Worm (Caenorhabditis elegans) whole organism, L2 larva: ENCODE results near the gene cct-6.

Source experiments
- C34F6.9 ChIP-seq: fragments of 150-350 bp; optimal IDR thresholded peaks from 2 replicates; lab custom pipeline; 2014; ENCODE audit warnings: missing biosample characterization, missing genetic modification characterization
- Y55F3AM.14 ChIP-seq: fragments of 200-800 bp; sonication (Bioruptor generic); optimal IDR thresholded peaks from 2 replicates; lab custom pipeline; 2018; ENCODE audit warnings: mild to moderate bottlenecking, missing genetic modification characterization, missing compliant biosample characterization
- ZK546.5 ChIP-seq: sonication (generic microtip); optimal IDR thresholded peaks from 2 replicates; lab custom pipeline; 2017; ENCODE audit warnings: missing biosample characterization, missing genetic modification characterization
- aly-2 ChIP-seq: fragments of 150-350 bp; optimal IDR thresholded peaks from 2 replicates; lab custom pipeline; 2014; ENCODE audit warnings: missing biosample characterization, missing genetic modification characterization
- ama-1 ChIP-seq: fragments of 150-350 bp; optimal IDR thresholded peaks from 2 replicates; lab custom pipeline; 2018; ENCODE audit warnings: inconsistent platforms
- blmp-1 ChIP-seq: sonication (generic microtip); optimal IDR thresholded peaks from 2 replicates; lab custom pipeline; 2017; ENCODE audit warnings: missing genetic modification characterization, mild to moderate bottlenecking, missing compliant biosample characterization, antibody characterized with exemption, moderate library complexity; ENCODE audit not compliant: insufficient read depth
- ceh-16 ChIP-seq: fragments of 150-350 bp; optimal IDR thresholded peaks from 2 replicates; lab custom pipeline; 2014; ENCODE audit warnings: missing biosample characterization, missing genetic modification characterization
- ceh-82 ChIP-seq: fragments of 150-350 bp; optimal IDR thresholded peaks from 2 replicates; lab custom pipeline; 2014; ENCODE audit warnings: missing biosample characterization, missing genetic modification characterization
- crh-2 ChIP-seq: sonication (generic microtip); optimal IDR thresholded peaks from 2 replicates; lab custom pipeline; 2017; ENCODE audit warnings: missing biosample characterization, missing genetic modification characterization
- egl-27 ChIP-seq: sonication (generic microtip); optimal IDR thresholded peaks from 3 replicates; lab custom pipeline; 2017; ENCODE audit warnings: missing biosample characterization, missing genetic modification reagents, missing genetic modification characterization
- elt-1 ChIP-seq: fragments of 150-350 bp; optimal IDR thresholded peaks from 2 replicates; lab custom pipeline; 2014; ENCODE audit warnings: missing biosample characterization, missing genetic modification characterization
- gmeb-1 ChIP-seq: fragments of 150-350 bp; optimal IDR thresholded peaks from 2 replicates; lab custom pipeline; 2014; ENCODE audit warnings: missing biosample characterization, missing genetic modification characterization
- lin-13 ChIP-seq: fragments of 150-350 bp; optimal IDR thresholded peaks from 2 replicates; lab custom pipeline; 2014; ENCODE audit warnings: missing biosample characterization, missing genetic modification reagents, missing genetic modification characterization
- lsy-2 ChIP-seq, 2 experiments: fragments of 150-350 bp in 1 of 2; sonication (generic microtip) in 1 of 2; optimal IDR thresholded peaks; 2 replicates each; lab custom pipeline; 2014 to 2017; ENCODE audit warnings: missing biosample characterization in 2 of 2, missing genetic modification characterization in 2 of 2
- mab-5 ChIP-seq: fragments of 150-350 bp; optimal IDR thresholded peaks from 2 replicates; lab custom pipeline; 2014; ENCODE audit warnings: missing biosample characterization, missing genetic modification characterization
- mdl-1 ChIP-seq, 2 experiments: fragments of 150-350 bp in 1 of 2; sonication (generic microtip) in 1 of 2; optimal IDR thresholded peaks; 2 replicates each; lab custom pipeline; 2017; ENCODE audit warnings: missing biosample characterization in 2 of 2, missing genetic modification characterization in 2 of 2
- nhr-10 ChIP-seq: sonication (generic microtip); optimal IDR thresholded peaks from 2 replicates; lab custom pipeline; 2017; ENCODE audit warnings: missing biosample characterization, missing genetic modification characterization
- nhr-11 ChIP-seq: fragments of 150-350 bp; optimal IDR thresholded peaks from 2 replicates; lab custom pipeline; 2014; ENCODE audit warnings: missing biosample characterization, missing genetic modification characterization
- nhr-129 ChIP-seq: fragments of 150-350 bp; optimal IDR thresholded peaks from 2 replicates; lab custom pipeline; 2014; ENCODE audit warnings: missing biosample characterization, missing genetic modification characterization
- nhr-21 ChIP-seq: fragments of 150-350 bp; optimal IDR thresholded peaks from 2 replicates; lab custom pipeline; 2014; ENCODE audit warnings: missing biosample characterization, missing genetic modification characterization
- nhr-23 ChIP-seq: fragments of 150-350 bp; optimal IDR thresholded peaks from 2 replicates; lab custom pipeline; 2014; ENCODE audit warnings: missing biosample characterization, missing genetic modification reagents, missing genetic modification characterization
- nhr-237 ChIP-seq: fragments of 150-350 bp; optimal IDR thresholded peaks from 2 replicates; lab custom pipeline; 2014; ENCODE audit warnings: missing biosample characterization, missing genetic modification characterization
- nhr-25 ChIP-seq: fragments of 150-350 bp; sonication (generic microtip); optimal IDR thresholded peaks from 3 replicates; lab custom pipeline; 2014; ENCODE audit warnings: missing biosample characterization, missing genetic modification characterization
- nhr-6 ChIP-seq: fragments of 150-350 bp; optimal IDR thresholded peaks from 2 replicates; lab custom pipeline; 2014; ENCODE audit warnings: missing biosample characterization, missing genetic modification characterization
- peb-1 ChIP-seq: fragments of 150-350 bp; optimal IDR thresholded peaks from 2 replicates; lab custom pipeline; 2014; ENCODE audit warnings: missing biosample characterization, missing genetic modification characterization
- sma-3 ChIP-seq: sonication (generic microtip); optimal IDR thresholded peaks from 2 replicates; lab custom pipeline; 2016; ENCODE audit warnings: missing genetic modification reagents, missing genetic modification characterization, missing compliant biosample characterization
- sma-9 ChIP-seq, 2 experiments: fragments of 150-350 bp in 1 of 2; sonication (generic microtip) in 1 of 2; optimal IDR thresholded peaks; 2 replicates each; lab custom pipeline; 2014 to 2016; ENCODE audit warnings: missing genetic modification characterization in 2 of 2, mild to moderate bottlenecking in 1 of 2, missing biosample characterization in 1 of 2, missing compliant biosample characterization in 1 of 2, missing genetic modification reagents in 1 of 2, moderate library complexity in 1 of 2
- snpc-4 ChIP-seq: fragments of 150-350 bp; optimal IDR thresholded peaks from 2 replicates; lab custom pipeline; 2014; ENCODE audit warnings: missing biosample characterization, missing genetic modification characterization
- unc-39 ChIP-seq: fragments of 150-350 bp; optimal IDR thresholded peaks from 2 replicates; lab custom pipeline; 2014; ENCODE audit warnings: missing biosample characterization, missing genetic modification characterization
- unc-55 ChIP-seq: fragments of 150-350 bp; sonication (generic microtip); optimal IDR thresholded peaks from 3 replicates; lab custom pipeline; 2014; ENCODE audit warnings: missing biosample characterization, missing genetic modification reagents, missing genetic modification characterization
- unc-62 ChIP-seq: fragments of 150-350 bp; optimal IDR thresholded peaks from 2 replicates; lab custom pipeline; 2014; ENCODE audit warnings: missing biosample characterization, missing genetic modification reagents, missing genetic modification characterization
- ztf-1 ChIP-seq: fragments of 200-800 bp; sonication (Bioruptor generic); conservative IDR thresholded peaks from 2 replicates; pipeline ENCODE4 v1.3.6; 2022; ENCODE audit warnings: missing genetic modification characterization, missing compliant biosample characterization
- ztf-11 ChIP-seq: sonication (generic microtip); optimal IDR thresholded peaks from 2 replicates; lab custom pipeline; 2017; ENCODE audit warnings: missing biosample characterization, missing genetic modification characterization
- ztf-4 ChIP-seq: fragments of 150-350 bp; optimal IDR thresholded peaks from 2 replicates; lab custom pipeline; 2014; ENCODE audit warnings: missing biosample characterization, missing genetic modification characterization

cct-6 gene

ce11 chrIII:5882284-5882683 lies 26.8 kb upstream of the cct-6 start:
- TF ChIP-seq ztf-4 (tag; lab: Kevin White, UChicago) = no peak
- no peak for TF ChIP-seq nhr-129 (tag; lab: Kevin White, UChicago)
- TF ChIP-seq egl-27 (tag; lab: Kevin White, UChicago) = no peak
- no peak for TF ChIP-seq nhr-237 (tag; lab: Kevin White, UChicago)
- TF ChIP-seq ceh-82 = no peak
- no peak for TF ChIP-seq Y55F3AM.14 (GFP tag; lab: Kevin White, UChicago)
- TF ChIP-seq nhr-10 (tag; lab: Kevin White, UChicago) = no peak
- TF ChIP-seq unc-62 (GFP tag; lab: Kevin White, UChicago) = no peak
- TF ChIP-seq ama-1 (lab: Kevin White, UChicago) = no peak
- TF ChIP-seq gmeb-1 = no peak
- no peak for TF ChIP-seq nhr-11 (tag; lab: Kevin White, UChicago)
- no peak for TF ChIP-seq peb-1 (tag; lab: Kevin White, UChicago)
- TF ChIP-seq mab-5 (tag; lab: Kevin White, UChicago) = no peak
- no peak for TF ChIP-seq unc-39 (tag; lab: Kevin White, UChicago)
- TF ChIP-seq mdl-1 (tag; optimal IDR thresholded peaks at IDR 0.05; lab: Kevin White, UChicago) = no peak

- TF ChIP-seq crh-2 = peak; percentile 52
- peak; percentile 17 for TF ChIP-seq nhr-25
- peak; percentile 56 for TF ChIP-seq C34F6.9
- no peak for TF ChIP-seq Y55F3AM.14 (GFP tag; lab: Kevin White, UChicago)
- TF ChIP-seq ztf-11 = no peak
- TF ChIP-seq blmp-1 = no peak
- no peak for TF ChIP-seq unc-39 (tag; lab: Kevin White, UChicago)
- no peak for TF ChIP-seq ztf-1 (GFP tag; lab: Robert Waterston, UW)
- TF ChIP-seq lin-13 = peak; percentile 41
- peak; percentile 9 to 57 for TF ChIP-seq lsy-2 (tag; optimal IDR thresholded peaks at IDR 0.05; lab: Kevin White, UChicago)
- peak; percentile 1 for TF ChIP-seq gmeb-1
- TF ChIP-seq unc-55 = peak; percentile 55
Observed at ce11 chrIII:5879291-5879968, 23.9 kb upstream of the cct-6 start, which contains the start of gene hpo-10. Gene hpo-10, plus strand, starts transcription at chrIII:5879489.

ce11 chrIII:5878215-5878614 lies 22.7 kb upstream of the cct-6 start, which contains the start of the genes mig-21 and F01F1.2:
Gene mig-21, minus strand, starts transcription at chrIII:5878380.
Gene F01F1.2, plus strand, starts transcription at chrIII:5878554.
- TF ChIP-seq C34F6.9 (peak; percentile 18), snpc-4 (no peak), sma-9 (GFP tag; optimal IDR thresholded peaks at IDR 0.05; lab: Kevin White, UChicago) (no peak), sma-9 (tag; optimal IDR thresholded peaks at IDR 0.05; lab: Kevin White, UChicago) (no peak), blmp-1 (peak; percentile 52), unc-55 (peak; percentile 15), nhr-25 (peak; percentile 8), lsy-2 (tag; optimal IDR thresholded peaks at IDR 0.05; lab: Kevin White, UChicago) (peak in 1 of 2 experiments; percentile 76)

- TF ChIP-seq sma-3 (GFP tag; lab: Kevin White, UChicago) (peak; percentile 35), ceh-82 (no peak), nhr-6 (tag; lab: Kevin White, UChicago) (no peak), nhr-21 (tag; lab: Kevin White, UChicago) (peak; percentile 52), aly-2 (no peak), nhr-129 (tag; lab: Kevin White, UChicago) (no peak), ceh-16 (tag; lab: Kevin White, UChicago) (no peak), crh-2 (peak; percentile 42), mdl-1 (tag; optimal IDR thresholded peaks at IDR 0.05; lab: Kevin White, UChicago) (peak in 1 of 2 experiments; percentile 5), nhr-23 (no peak), gmeb-1 (peak; percentile 21), lsy-2 (tag; optimal IDR thresholded peaks at IDR 0.05; lab: Kevin White, UChicago) (peak in 1 of 2 experiments; percentile 21), ZK546.5 (tag; lab: Kevin White, UChicago) (no peak), elt-1 (tag; lab: Kevin White, UChicago) (no peak), egl-27 (tag; lab: Kevin White, UChicago) (no peak)
Observed at ce11 chrIII:5876867-5877641, 21.6 kb upstream of the cct-6 start.
